Worm (Caenorhabditis elegans) whole organism, L3 larva: ENCODE measurements around the gene T26H5.11.

Source experiments
- aly-2 ChIP-seq: fragments of 150-350 bp; optimal IDR thresholded peaks from 2 replicates; lab custom pipeline; 2014; ENCODE audit warnings: missing biosample characterization, missing genetic modification characterization
- egl-27 ChIP-seq: sonication (generic microtip); optimal IDR thresholded peaks from 4 replicates; lab custom pipeline; 2017; ENCODE audit warnings: missing biosample characterization, missing genetic modification reagents, missing genetic modification characterization
- elt-2 ChIP-seq: sonication (generic microtip); optimal IDR thresholded peaks from 2 replicates; lab custom pipeline; 2016; ENCODE audit warnings: missing genetic modification reagents, mild to moderate bottlenecking, missing genetic modification characterization, missing compliant biosample characterization
- eor-1 ChIP-seq, 2 experiments: fragments of 150-350 bp; optimal IDR thresholded peaks; 2 replicates each; lab custom pipeline; 2014 to 2018; ENCODE audit warnings: missing biosample characterization in 2 of 2, missing genetic modification characterization in 2 of 2
- lin-15B ChIP-seq: fragments of 150-350 bp; optimal IDR thresholded peaks from 2 replicates; lab custom pipeline; 2014; ENCODE audit warnings: missing biosample characterization, missing genetic modification characterization
- nhr-23 ChIP-seq: fragments of 150-350 bp; optimal IDR thresholded peaks from 2 replicates; lab custom pipeline; 2014; ENCODE audit warnings: missing biosample characterization, missing genetic modification reagents, missing genetic modification characterization
- pha-4 ChIP-seq: fragments of 150-350 bp; optimal IDR thresholded peaks from 2 replicates; lab custom pipeline; 2014; ENCODE audit warnings: missing biosample characterization, missing genetic modification reagents, missing genetic modification characterization

T26H5.11 gene

DNA sequence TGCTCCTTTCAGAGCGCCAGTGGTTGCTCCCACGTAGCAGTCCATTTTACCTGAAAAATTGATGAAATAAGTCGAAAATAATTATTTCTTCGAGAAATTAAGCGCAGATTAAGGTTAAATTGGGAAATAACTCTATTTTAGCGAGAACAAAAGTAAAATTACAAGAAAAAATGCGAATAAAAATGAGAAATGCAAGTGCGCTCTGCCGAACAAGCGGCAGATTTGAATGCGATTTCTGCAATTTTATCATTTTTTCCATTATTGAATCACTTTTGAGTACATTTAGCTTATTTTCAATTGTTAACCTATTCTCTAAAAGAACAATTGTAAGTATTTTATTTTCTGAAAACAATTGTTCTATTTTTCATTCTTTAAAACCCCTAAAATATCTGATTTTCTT is 49.2 kb downstream of the T26H5.11 start, which contains the start of gene T06E6.1:
Gene T06E6.1, minus strand, starts transcription at position 56 of the 400 bp plus-strand sequence.
- no peak for TF ChIP-seq aly-2 (tag; lab: Kevin White, UChicago)
- peak; percentile 41 for TF ChIP-seq lin-15B (tag; lab: Kevin White, UChicago)
- TF ChIP-seq pha-4 (tag; lab: Kevin White, UChicago), result peak; percentile 6
- TF ChIP-seq eor-1 (tag; optimal IDR thresholded peaks at IDR 0.05; lab: Kevin White, UChicago), result no peak
- TF ChIP-seq elt-2 (tag; lab: Kevin White, UChicago), result peak; percentile 4
- TF ChIP-seq nhr-23 (tag; lab: Kevin White, UChicago), result no peak
- TF ChIP-seq egl-27 (tag; lab: Kevin White, UChicago), result no peak
- TF ChIP-seq, all 47 proteins: peak for 3
